Fruit fly (Drosophila melanogaster) whole organism, wandering third instar larva: ENCODE data around the gene MED7.

Source experiments
- Abd-B ChIP-seq: fragments of >200 bp; optimal IDR thresholded peaks from 2 replicates; lab custom pipeline; 2017; ENCODE audit warnings: missing biosample characterization, missing genetic modification characterization
- Dfd ChIP-seq: fragments of >200 bp; optimal IDR thresholded peaks from 2 replicates; lab custom pipeline; 2017; ENCODE audit warnings: missing biosample characterization, missing genetic modification characterization
- Dif ChIP-seq: fragments of 200-275, 200-300 bp; sonication (Bioruptor generic); optimal IDR thresholded peaks from 2 replicates; lab custom pipeline; 2018; ENCODE audit warnings: missing biosample characterization, missing genetic modification characterization; ENCODE audit not compliant: partially characterized antibody
- GATAd ChIP-seq: sonication (Bioruptor generic); optimal IDR thresholded peaks from 2 replicates; lab custom pipeline; 2016; ENCODE audit warnings: missing biosample characterization, missing genetic modification characterization
- HLH106 ChIP-seq: fragments of 200-800 bp; optimal IDR thresholded peaks from 3 replicates; lab custom pipeline; 2019; ENCODE audit warnings: missing biosample characterization, mild to moderate bottlenecking, missing genetic modification characterization, moderate library complexity
- Hnf4 ChIP-seq: fragments of 200-800 bp; sonication (Bioruptor generic); optimal IDR thresholded peaks from 2 replicates; lab custom pipeline; 2016; ENCODE audit warnings: missing biosample characterization, mild to moderate bottlenecking, missing genetic modification characterization
- Hr78 ChIP-seq: fragments of >200 bp; optimal IDR thresholded peaks from 2 replicates; lab custom pipeline; 2017; ENCODE audit warnings: missing biosample characterization, missing genetic modification characterization
- Hr83 ChIP-seq: fragments of 200-300 bp; sonication (Bioruptor generic); optimal IDR thresholded peaks from 2 replicates; lab custom pipeline; 2016; ENCODE audit warnings: missing biosample characterization, mild to moderate bottlenecking, missing genetic modification characterization, moderate library complexity; ENCODE audit not compliant: poor library complexity, severe bottlenecking
- Jra ChIP-seq: sonication (Bioruptor generic); optimal IDR thresholded peaks from 2 replicates; lab custom pipeline; 2016; ENCODE audit warnings: missing biosample characterization, missing genetic modification characterization
- Mio ChIP-seq: sonication (Bioruptor generic); optimal IDR thresholded peaks from 2 replicates; lab custom pipeline; 2016; ENCODE audit warnings: missing biosample characterization, missing genetic modification characterization
- Myc ChIP-seq: fragments of >200 bp; optimal IDR thresholded peaks from 2 replicates; lab custom pipeline; 2017
- OdsH ChIP-seq: fragments of 200-800 bp; sonication (Bioruptor generic); optimal IDR thresholded peaks from 2 replicates; lab custom pipeline; 2016; ENCODE audit warnings: missing biosample characterization, mild to moderate bottlenecking, missing genetic modification characterization
- Rel ChIP-seq, 2 experiments: fragments of 200-800 bp; sonication (Bioruptor generic) in 1 of 2; optimal IDR thresholded peaks; 2 replicates in 1 of 2; 3 replicates in 1 of 2; lab custom pipeline; 2016 to 2019; ENCODE audit warnings: mild to moderate bottlenecking in 2 of 2, missing biosample characterization in 2 of 2, missing genetic modification characterization in 2 of 2, moderate library complexity in 1 of 2
- Sp1 ChIP-seq: fragments of 200-800 bp; sonication (Bioruptor generic); optimal IDR thresholded peaks from 3 replicates; lab custom pipeline; 2019; ENCODE audit warnings: missing biosample characterization, mild to moderate bottlenecking, missing genetic modification characterization, moderate library complexity
- br ChIP-seq: fragments of 200-800 bp; sonication (Bioruptor generic); optimal IDR thresholded peaks from 2 replicates; lab custom pipeline; 2016; ENCODE audit warnings: missing biosample characterization, missing genetic modification characterization
- brk ChIP-seq: fragments of 200-800 bp; sonication (Bioruptor generic); optimal IDR thresholded peaks from 2 replicates; lab custom pipeline; 2016; ENCODE audit warnings: missing biosample characterization, mild to moderate bottlenecking, missing genetic modification characterization
- dl ChIP-seq, 2 experiments: fragments of 175-275, 200-275 bp in 1 of 2; fragments of 200-275 bp in 1 of 2; sonication (Bioruptor generic); optimal IDR thresholded peaks; lab custom pipeline; 2018; ENCODE audit warnings: mild to moderate bottlenecking in 2 of 2, missing biosample characterization in 2 of 2, missing genetic modification characterization in 2 of 2, moderate library complexity in 2 of 2; ENCODE audit not compliant: partially characterized antibody in 2 of 2, insufficient read depth in 1 of 2
- dmrt93B ChIP-seq: fragments of 200-800 bp; sonication (Bioruptor generic); optimal IDR thresholded peaks from 2 replicates; lab custom pipeline; 2018; ENCODE audit warnings: missing biosample characterization, mild to moderate bottlenecking, missing genetic modification characterization
- foxo ChIP-seq, 2 experiments: fragments of 200-800 bp; sonication (Bioruptor generic); optimal IDR thresholded peaks; 2 replicates in 1 of 2; 3 replicates in 1 of 2; lab custom pipeline; 2016 to 2017; ENCODE audit warnings: missing biosample characterization in 2 of 2, missing genetic modification characterization in 2 of 2
- fru ChIP-seq: fragments of 200-800 bp; sonication (Bioruptor generic); optimal IDR thresholded peaks from 3 replicates; lab custom pipeline; 2016; ENCODE audit warnings: missing biosample characterization, mild to moderate bottlenecking, missing genetic modification characterization
- h ChIP-seq: fragments of 200-800 bp; sonication (Bioruptor generic); optimal IDR thresholded peaks from 3 replicates; lab custom pipeline; 2016; ENCODE audit warnings: missing biosample characterization, mild to moderate bottlenecking, missing genetic modification characterization
- jim ChIP-seq: fragments of 175-275, 200-325 bp; sonication (Bioruptor generic); optimal IDR thresholded peaks from 2 replicates; lab custom pipeline; 2016; ENCODE audit warnings: missing biosample characterization, mild to moderate bottlenecking, missing genetic modification characterization
- psq ChIP-seq: fragments of 200-800 bp; sonication (Bioruptor generic); optimal IDR thresholded peaks from 3 replicates; lab custom pipeline; 2017; ENCODE audit warnings: missing biosample characterization, mild to moderate bottlenecking, missing genetic modification characterization, moderate library complexity
- rgr ChIP-seq: fragments of 200-800 bp; sonication (Bioruptor generic); optimal IDR thresholded peaks from 3 replicates; lab custom pipeline; 2016; ENCODE audit warnings: missing biosample characterization, mild to moderate bottlenecking, missing genetic modification characterization
- sage ChIP-seq: fragments of 200-800 bp; sonication (Bioruptor generic); optimal IDR thresholded peaks from 2 replicates; lab custom pipeline; 2016; ENCODE audit warnings: missing biosample characterization, mild to moderate bottlenecking, missing genetic modification characterization
- sv ChIP-seq: fragments of 200-800 bp; sonication (Bioruptor generic); optimal IDR thresholded peaks from 3 replicates; lab custom pipeline; 2016; ENCODE audit warnings: missing biosample characterization, missing genetic modification characterization
- tai ChIP-seq: sonication (Bioruptor generic); optimal IDR thresholded peaks from 2 replicates; lab custom pipeline; 2016; ENCODE audit warnings: missing biosample characterization, missing genetic modification characterization
- usp ChIP-seq: fragments of >200 bp; optimal IDR thresholded peaks from 2 replicates; lab custom pipeline; 2017; ENCODE audit warnings: missing biosample characterization, missing genetic modification characterization
- woc ChIP-seq: sonication (Bioruptor generic); optimal IDR thresholded peaks from 2 replicates; lab custom pipeline; 2016; ENCODE audit warnings: missing biosample characterization, mild to moderate bottlenecking, missing genetic modification characterization

MED7 gene

DNA sequence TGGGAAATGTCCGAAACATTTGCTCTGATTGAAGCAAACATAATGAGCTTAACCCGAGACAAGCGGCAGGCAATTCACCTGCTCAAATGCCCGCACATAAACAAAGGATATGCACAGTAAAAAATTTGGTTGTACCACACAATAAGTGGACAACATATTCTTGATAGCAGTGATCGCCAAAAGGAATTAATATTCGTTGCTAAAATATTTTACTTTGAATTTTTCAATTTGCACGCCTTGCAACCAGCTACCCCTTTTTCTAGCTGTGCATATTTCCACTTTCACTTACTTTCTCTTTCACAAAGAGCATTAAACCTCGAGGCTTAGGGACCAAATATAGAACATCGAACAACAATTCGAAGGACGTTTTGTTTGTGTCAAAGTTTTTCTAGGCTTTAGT, 13.2 kb downstream of the MED7 start:
- TF ChIP-seq Sp1 (GFP tag; lab: Kevin White, UChicago) = no peak

DNA sequence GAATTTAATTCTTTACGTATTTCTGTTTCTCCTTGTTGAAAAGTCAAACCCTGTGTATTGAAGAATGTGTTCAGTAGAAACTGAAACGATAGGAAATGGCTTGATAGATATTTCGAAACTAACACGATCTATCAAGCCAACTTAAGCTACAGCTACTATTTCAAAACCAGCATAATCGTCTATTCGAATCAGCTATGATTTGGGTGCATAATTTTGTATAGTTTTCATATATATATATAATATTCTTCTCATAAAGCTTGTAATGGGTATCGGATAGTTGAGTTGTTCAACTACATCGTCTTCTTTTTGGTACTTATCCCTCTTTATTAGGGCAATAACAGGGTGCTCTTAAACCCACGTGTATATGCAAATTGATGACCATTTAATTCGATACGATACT, 25.0 kb downstream of the MED7 start, which contains the start of gene tomboy20:
Gene tomboy20 (minus strand): TSS at position 101 of the 400 bp plus-strand sequence.
- TF ChIP-seq Jra = no peak
- no peak for TF ChIP-seq brk
- TF ChIP-seq rgr (GFP tag; lab: Kevin White, UChicago) = no peak
- no peak for TF ChIP-seq jim (GFP tag; lab: Kevin White, UChicago)
- no peak for TF ChIP-seq Hnf4 (GFP tag; lab: Kevin White, UChicago)
- no peak for TF ChIP-seq OdsH (GFP tag; lab: Kevin White, UChicago)
- no peak for TF ChIP-seq HLH106
- no peak for TF ChIP-seq psq (GFP tag; lab: Kevin White, UChicago)
- no peak for TF ChIP-seq GATAd
- no peak for TF ChIP-seq dl (GFP tag; optimal IDR thresholded peaks at IDR 0.05; lab: Kevin White, UChicago; ENCODE audit: insufficient read depth in 1 of 2, partially characterized antibody in 2 of 2)
- no peak for TF ChIP-seq Myc (lab: Kevin White, UChicago)
- no peak for TF ChIP-seq woc
- no peak for TF ChIP-seq usp (GFP tag; lab: Kevin White, UChicago)

DNA sequence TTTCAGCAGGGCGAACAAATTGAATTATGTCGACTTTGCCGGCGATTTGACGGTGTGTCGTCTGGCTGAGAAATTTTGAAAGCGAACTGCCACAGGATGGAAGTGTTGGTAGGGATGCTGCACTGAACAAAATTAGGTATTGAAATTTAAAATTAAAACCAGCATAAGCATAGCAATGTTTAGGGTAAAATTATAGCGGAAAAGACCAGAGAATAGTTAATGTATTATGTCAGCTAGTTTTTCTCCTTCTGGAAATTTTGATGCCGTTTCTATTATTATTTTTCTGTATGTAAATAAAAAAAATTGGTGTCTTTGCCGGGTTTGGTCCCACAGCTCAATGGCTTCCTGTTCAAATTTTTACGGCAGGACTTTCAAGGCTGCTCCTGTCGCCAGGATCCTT, 34.1 kb downstream of the MED7 start:
- TF ChIP-seq usp (GFP tag; lab: Kevin White, UChicago) (no peak), OdsH (GFP tag; lab: Kevin White, UChicago) (no peak), br (GFP tag; lab: Kevin White, UChicago) (no peak), fru (GFP tag; lab: Kevin White, UChicago) (no peak), foxo (GFP tag; optimal IDR thresholded peaks at IDR 0.05; lab: Kevin White, UChicago) (no peak), woc (no peak), sv (no peak), jim (GFP tag; lab: Kevin White, UChicago) (no peak), dmrt93B (no peak), Hr83 (no peak)

DNA sequence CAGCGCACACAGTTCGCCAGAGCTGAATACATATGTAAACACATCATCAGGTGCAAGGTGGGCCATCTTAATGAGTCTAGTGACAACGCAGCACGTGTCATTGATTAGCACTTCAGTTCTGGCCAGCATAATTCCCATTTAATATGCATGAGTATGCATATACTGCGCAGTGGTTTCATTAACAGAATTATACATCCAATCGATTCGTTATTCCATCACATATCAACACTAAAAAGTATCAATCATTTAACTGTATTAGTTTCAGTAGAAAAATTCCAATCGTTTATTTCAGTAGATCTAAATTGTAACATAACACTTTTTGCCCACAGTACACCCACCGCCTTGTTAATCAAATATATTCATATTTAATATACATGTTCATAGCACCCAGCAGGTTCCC, 46.3 kb downstream of the MED7 start, which contains the start of gene CG4073:
Gene CG4073 (plus strand): TSS at position 301 of the 400 bp plus-strand sequence.
- no peak for TF ChIP-seq Hr78 (GFP tag; lab: Kevin White, UChicago)
- TF ChIP-seq foxo (GFP tag; optimal IDR thresholded peaks at IDR 0.05; lab: Kevin White, UChicago) = no peak
- TF ChIP-seq tai (GFP tag; lab: Kevin White, UChicago) = no peak
- no peak for TF ChIP-seq Dif (GFP tag; lab: Kevin White, UChicago)
- no peak for TF ChIP-seq brk
- no peak for TF ChIP-seq woc
- no peak for TF ChIP-seq Mio (GFP tag; lab: Kevin White, UChicago)
- TF ChIP-seq Hr83 = no peak
- no peak for TF ChIP-seq psq (GFP tag; lab: Kevin White, UChicago)
- no peak for TF ChIP-seq Abd-B
- no peak for TF ChIP-seq sage (GFP tag; lab: Kevin White, UChicago)
- no peak for TF ChIP-seq sv
- TF ChIP-seq Myc (lab: Kevin White, UChicago) = no peak
- TF ChIP-seq Dfd (GFP tag; lab: Kevin White, UChicago) = no peak
- TF ChIP-seq Jra = no peak
- no peak for TF ChIP-seq OdsH (GFP tag; lab: Kevin White, UChicago)

DNA sequence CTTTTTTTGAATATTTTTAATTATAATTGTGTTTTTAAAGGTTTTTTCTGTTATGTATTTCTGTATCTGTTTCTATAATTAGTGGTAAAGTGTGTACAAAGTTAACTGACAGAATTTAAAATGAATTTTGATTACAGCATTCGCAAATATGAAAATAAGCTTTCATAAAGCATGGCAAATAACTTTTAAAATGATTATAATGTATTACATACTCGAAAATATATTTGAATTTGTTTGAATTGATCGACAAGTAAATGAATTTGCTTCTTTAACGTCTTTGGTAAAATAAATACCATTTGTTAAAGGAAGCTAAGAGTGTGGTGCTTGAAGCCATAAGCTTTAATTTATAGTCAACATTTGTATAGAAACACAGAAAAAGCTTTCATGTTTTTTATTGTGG, 49.7 kb downstream of the MED7 start, which contains the start of gene CG14689:
Gene CG14689 (minus strand): TSS at position 101 of the 400 bp plus-strand sequence.
- TF ChIP-seq Mio (GFP tag; lab: Kevin White, UChicago) (no peak), HLH106 (no peak), h (no peak), OdsH (GFP tag; lab: Kevin White, UChicago) (no peak), dmrt93B (no peak), Dfd (GFP tag; lab: Kevin White, UChicago) (no peak), Rel (GFP tag; optimal IDR thresholded peaks at IDR 0.05; lab: Kevin White, UChicago) (no peak), Rel (tag; optimal IDR thresholded peaks at IDR 0.05; lab: Kevin White, UChicago) (no peak), sage (GFP tag; lab: Kevin White, UChicago) (no peak), rgr (GFP tag; lab: Kevin White, UChicago) (no peak), dl (GFP tag; optimal IDR thresholded peaks at IDR 0.05; lab: Kevin White, UChicago; ENCODE audit: insufficient read depth in 1 of 2, partially characterized antibody in 2 of 2) (no peak), fru (GFP tag; lab: Kevin White, UChicago) (no peak)
